Worm (Caenorhabditis elegans): ENCODE data around the gene F55A4.3.

ce11 chrX:1072152-1072551 is 47.2 kb upstream of the F55A4.3 start, which contains the start of gene lim-6:
- TF ChIP-seq fkh-10 (GFP tag; optimal IDR thresholded peaks at IDR 0.05) (no peak), R02D3.7 (tag; optimal IDR thresholded peaks at IDR 0.05) (no peak), ztf-4 (tag; optimal IDR thresholded peaks at IDR 0.05) (no peak), nhr-11 (tag; optimal IDR thresholded peaks at IDR 0.05) (no peak), ceh-82 (tag; optimal IDR thresholded peaks at IDR 0.05) (no peak), nhr-25 (tag; optimal IDR thresholded peaks at IDR 0.05) (no peak), fkh-2 (tag; optimal IDR thresholded peaks at IDR 0.05) (no peak), nhr-76 (tag; optimal IDR thresholded peaks at IDR 0.05) (no peak), ama-1 (optimal IDR thresholded peaks at IDR 0.05) (no peak), lin-15B (tag; optimal IDR thresholded peaks at IDR 0.05) (no peak)

Data from whole organism, L3 larva.